Fruit fly (Drosophila melanogaster): ENCODE measurements around the gene CG5404.
A peak's percentile ranks its signal among the peaks of the same experiment; 100 is the strongest.

CG5404 gene

dm6 chr3R:15676186-15677073 lies 28.0 kb upstream of the CG5404 start (continued):
- no peak for TF ChIP-seq Rfx (GFP tag; IDR thresholded peaks at IDR 0.05)
- peak; percentile 28 for TF ChIP-seq CG12659 (GFP tag; optimal IDR thresholded peaks at IDR 0.05)
- peak; percentile 9 for TF ChIP-seq HHEX (GFP tag; optimal IDR thresholded peaks at IDR 0.05)
- TF ChIP-seq unpg (GFP tag; optimal IDR thresholded peaks at IDR 0.05), result peak; percentile 64
- peak; percentile 61 for TF ChIP-seq az2 (GFP tag; optimal IDR thresholded peaks at IDR 0.05)
- no peak for TF ChIP-seq zen (tag; optimal IDR thresholded peaks at IDR 0.05)
- peak; percentile 72 for TF ChIP-seq en (GFP tag; optimal IDR thresholded peaks at IDR 0.05)
- peak; percentile 33 for TF ChIP-seq CG9727 (GFP tag; optimal IDR thresholded peaks at IDR 0.05)
- no peak for TF ChIP-seq hkb (optimal IDR thresholded peaks at IDR 0.05)
- TF ChIP-seq hkb (GFP tag; IDR thresholded peaks at IDR 0.05), result peak; percentile 40; the same call in 1 of the 2 replicates
- TF ChIP-seq CG9817 (tag; optimal IDR thresholded peaks at IDR 0.05), result peak; percentile 12
- TF ChIP-seq CG12236 (GFP tag; optimal IDR thresholded peaks at IDR 0.05), result peak; percentile 45
- TF ChIP-seq BEAF-32 (GFP tag; optimal IDR thresholded peaks at IDR 0.05), result no peak
- TF ChIP-seq CG3838 (GFP tag; optimal IDR thresholded peaks at IDR 0.05), result peak; percentile 46
- no peak for TF ChIP-seq CG6854 (GFP tag; optimal IDR thresholded peaks at IDR 0.05)
- peak; percentile 46 for TF ChIP-seq org-1 (GFP tag; optimal IDR thresholded peaks at IDR 0.05)
- no peak for TF ChIP-seq pzg (GFP tag; optimal IDR thresholded peaks at IDR 0.05)
- TF ChIP-seq sens-2 (GFP tag; IDR thresholded peaks at IDR 0.05), result peak; percentile 57; the same call in 1 of the 2 replicates
- TF ChIP-seq CG18011 (GFP tag; optimal IDR thresholded peaks at IDR 0.05), result no peak
- TF ChIP-seq Fer1 (GFP tag; optimal IDR thresholded peaks at IDR 0.05), result no peak
- no peak for TF ChIP-seq B-H2 (GFP tag; optimal IDR thresholded peaks at IDR 0.05)
- peak; percentile 27 for TF ChIP-seq Sox100B (GFP tag; optimal IDR thresholded peaks at IDR 0.05)
- TF ChIP-seq CG15269 (tag; optimal IDR thresholded peaks at IDR 0.05), result peak; percentile 30
- peak; percentile 1 to 39 for TF ChIP-seq dpn (GFP tag; optimal IDR thresholded peaks at IDR 0.05)
- TF ChIP-seq ems (GFP tag; optimal IDR thresholded peaks at IDR 0.05), result no peak
- no peak for TF ChIP-seq CG5180 (GFP tag; optimal IDR thresholded peaks at IDR 0.05)
- no peak for TF ChIP-seq TFAM (GFP tag; optimal IDR thresholded peaks at IDR 0.05)
- no peak for TF ChIP-seq CG43689 (GFP tag; IDR thresholded peaks at IDR 0.05)
- no peak for TF ChIP-seq C15 (GFP tag; IDR thresholded peaks at IDR 0.05)
- TF ChIP-seq btn (GFP tag; optimal IDR thresholded peaks at IDR 0.05), result no peak
- TF ChIP-seq pum (GFP tag; optimal IDR thresholded peaks at IDR 0.05), result peak; percentile 37
- peak; percentile 40; the same call in 1 of the 2 replicates for TF ChIP-seq vvl (GFP tag; IDR thresholded peaks at IDR 0.05)
- TF ChIP-seq CG6813 (GFP tag; optimal IDR thresholded peaks at IDR 0.05), result no peak
- TF ChIP-seq E2f1 (GFP tag; IDR thresholded peaks at IDR 0.05), result no peak
- TF ChIP-seq CG31224 (GFP tag; IDR thresholded peaks at IDR 0.05), result no peak
- no peak for TF ChIP-seq CG7987 (GFP tag; optimal IDR thresholded peaks at IDR 0.05)
- TF ChIP-seq CG12155 (GFP tag; optimal IDR thresholded peaks at IDR 0.05), result no peak
- TF ChIP-seq PHDP (tag; optimal IDR thresholded peaks at IDR 0.05), result peak; percentile 57
- TF ChIP-seq CG4730 (GFP tag; IDR thresholded peaks at IDR 0.05), result peak; percentile 43; the same call in 1 of the 2 replicates
- TF ChIP-seq Ravus (GFP tag; IDR thresholded peaks at IDR 0.05), result no peak
- TF ChIP-seq lab (GFP tag; optimal IDR thresholded peaks at IDR 0.05), result peak; percentile 40
- peak; percentile 75 for TF ChIP-seq crol (GFP tag; IDR thresholded peaks at IDR 0.05)
- peak; percentile 30 for TF ChIP-seq zf30C (GFP tag; optimal IDR thresholded peaks at IDR 0.05)
- peak; percentile 15 for TF ChIP-seq Max (GFP tag; optimal IDR thresholded peaks at IDR 0.05)
- TF ChIP-seq Hr78 (GFP tag; optimal IDR thresholded peaks at IDR 0.05), result peak in 1 of 2 experiments; percentile 89
- TF ChIP-seq CG18262 (tag; optimal IDR thresholded peaks at IDR 0.05), result peak; percentile 74
- peak; percentile 64 for TF ChIP-seq CG17328 (GFP tag; IDR thresholded peaks at IDR 0.05)
- TF ChIP-seq CG12104 (GFP tag; optimal IDR thresholded peaks at IDR 0.05), result no peak
- peak; percentile 17 for TF ChIP-seq maf-S (GFP tag; optimal IDR thresholded peaks at IDR 0.05)

Measured in whole organism, embryonic.